Fruit fly (Drosophila melanogaster): ENCODE data around the gene Or98b.

The Or98b gene

DNA sequence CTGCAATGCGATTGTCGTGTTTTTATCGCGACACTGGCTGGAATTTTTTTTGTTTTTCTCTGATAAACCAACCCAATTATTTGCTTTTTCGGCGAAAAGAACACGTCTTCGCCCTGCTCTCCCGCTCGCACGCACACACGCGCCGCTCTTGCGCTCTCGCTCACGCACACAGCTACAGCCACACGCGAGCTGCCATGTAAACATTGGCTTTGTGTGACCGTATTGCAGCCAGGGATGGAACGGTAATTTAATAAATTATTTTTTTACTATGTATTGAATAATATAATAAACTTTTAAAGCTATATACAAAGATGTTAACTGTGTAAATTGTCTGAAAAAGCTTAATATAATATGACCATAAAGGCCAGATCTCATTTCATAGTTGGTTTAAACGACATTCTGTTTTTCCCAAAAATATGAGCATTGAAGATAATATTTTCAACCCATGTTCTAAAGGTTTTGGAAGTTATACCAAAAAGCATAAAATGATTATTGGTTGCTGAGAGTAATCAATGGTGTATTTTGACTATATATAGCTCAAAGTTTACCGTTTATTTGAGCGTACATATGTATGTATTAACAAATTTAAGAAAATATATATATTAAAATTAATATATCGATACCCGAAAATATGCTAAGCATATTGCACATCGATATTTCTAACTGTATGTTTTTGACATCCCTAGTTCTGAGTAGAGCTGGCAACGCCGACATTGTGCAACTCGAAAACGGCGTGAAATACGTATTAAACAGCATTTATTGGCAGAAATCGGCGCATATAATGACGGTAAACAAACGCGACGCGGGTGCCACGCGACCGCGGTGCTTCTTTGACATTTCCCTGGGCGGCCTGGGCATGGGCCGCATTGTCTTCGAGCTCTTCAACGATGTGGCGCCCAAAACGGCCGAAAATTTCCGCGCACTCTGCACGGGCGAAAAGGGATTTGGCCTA is 12.1 kb upstream of the Or98b start, which contains the start of the genes Gfat2 and Moca-cyp (continued):
- TF ChIP-seq CG11695 (GFP tag; IDR thresholded peaks at IDR 0.05), result no peak; the same call in 2 of the 3 replicates
- no peak for TF ChIP-seq run (tag; optimal IDR thresholded peaks at IDR 0.05)
- peak; percentile 70; the same call in 1 of the 2 replicates for TF ChIP-seq CG31441 (GFP tag; IDR thresholded peaks at IDR 0.05)
- peak; percentile 22 for TF ChIP-seq dm (GFP tag; optimal IDR thresholded peaks at IDR 0.05)
- peak; percentile 51 for TF ChIP-seq unpg (GFP tag; optimal IDR thresholded peaks at IDR 0.05)
- no peak for TF ChIP-seq fd64A (GFP tag; optimal IDR thresholded peaks at IDR 0.05)
- TF ChIP-seq croc (GFP tag; conservative IDR thresholded peaks at IDR 0.05), result peak; percentile 35; the same call in 1 of the 3 replicates
- peak; percentile 40 for TF ChIP-seq gsb-n (tag; optimal IDR thresholded peaks at IDR 0.05)
- TF ChIP-seq CG13123 (GFP tag; optimal IDR thresholded peaks at IDR 0.05), result no peak
- TF ChIP-seq tgo (GFP tag; IDR thresholded peaks at IDR 0.05), result peak; percentile 61
- TF ChIP-seq CG12769 (tag; optimal IDR thresholded peaks at IDR 0.05), result no peak
- peak; percentile 52 for TF ChIP-seq Mad (GFP tag; optimal IDR thresholded peaks at IDR 0.05)
- TF ChIP-seq Atf-2 (GFP tag; optimal IDR thresholded peaks at IDR 0.05), result no peak
- no peak for TF ChIP-seq disco-r (GFP tag; optimal IDR thresholded peaks at IDR 0.05)
- peak; percentile 33 for TF ChIP-seq bigmax (GFP tag; optimal IDR thresholded peaks at IDR 0.05)
- no peak for TF ChIP-seq org-1 (GFP tag; optimal IDR thresholded peaks at IDR 0.05)
- TF ChIP-seq gcm (GFP tag; optimal IDR thresholded peaks at IDR 0.05), result peak; percentile 23
- TF ChIP-seq Lpt (GFP tag; optimal IDR thresholded peaks at IDR 0.05), result no peak
- no peak for TF ChIP-seq z (GFP tag; IDR thresholded peaks at IDR 0.05)
- no peak for TF ChIP-seq kay (GFP tag; optimal IDR thresholded peaks at IDR 0.05)
- no peak for TF ChIP-seq tup (GFP tag; optimal IDR thresholded peaks at IDR 0.05)
- no peak for TF ChIP-seq CG31365 (tag; optimal IDR thresholded peaks at IDR 0.05)
- TF ChIP-seq HLH54F (GFP tag; optimal IDR thresholded peaks at IDR 0.05), result peak; percentile 8
- TF ChIP-seq CG11456 (GFP tag; IDR thresholded peaks at IDR 0.05), result peak; percentile 74; the same call in 2 of the 3 replicates
- TF ChIP-seq CG3995 (GFP tag; optimal IDR thresholded peaks at IDR 0.05), result no peak
- no peak for TF ChIP-seq corto (GFP tag; optimal IDR thresholded peaks at IDR 0.05)
- peak; percentile 33 for TF ChIP-seq CG12155 (GFP tag; optimal IDR thresholded peaks at IDR 0.05)
- peak; percentile 55; the same call in 1 of the 2 replicates for TF ChIP-seq onecut (GFP tag; IDR thresholded peaks at IDR 0.05)
- TF ChIP-seq CG8944 (GFP tag; optimal IDR thresholded peaks at IDR 0.05), result no peak
- peak; percentile 45; the same call in 1 of the 2 replicates for TF ChIP-seq sna (GFP tag; IDR thresholded peaks at IDR 0.05; ENCODE audit: partially characterized antibody)
- no peak for TF ChIP-seq CG4282 (GFP tag; optimal IDR thresholded peaks at IDR 0.05)
- TF ChIP-seq chif (GFP tag; optimal IDR thresholded peaks at IDR 0.05), result no peak
- 0 out of 2 replicates have a peak, but pooled peaks have one; percentile 25 for TF ChIP-seq dati (GFP tag; IDR thresholded peaks at IDR 0.05)
- 0 out of 2 replicates have a peak, but pooled peaks have one; percentile 56 for TF ChIP-seq CG42726 (GFP tag; IDR thresholded peaks at IDR 0.05; ENCODE audit: partially characterized antibody)
- peak; percentile 80 for TF ChIP-seq CG8924 (tag; optimal IDR thresholded peaks at IDR 0.05)
- TF ChIP-seq kni (GFP tag; optimal IDR thresholded peaks at IDR 0.05), result peak; percentile 42
- TF ChIP-seq fru (optimal IDR thresholded peaks at IDR 0.05), result no peak
- peak; percentile 43; the same call in 1 of the 2 replicates for TF ChIP-seq cas (GFP tag; IDR thresholded peaks at IDR 0.05)
- peak; percentile 52 for TF ChIP-seq twi (tag; optimal IDR thresholded peaks at IDR 0.05)
- peak; percentile 25 for TF ChIP-seq bab2 (GFP tag; optimal IDR thresholded peaks at IDR 0.05)
- TF ChIP-seq ase (GFP tag; IDR thresholded peaks at IDR 0.05), result no peak
- TF ChIP-seq fd96Cb (tag; optimal IDR thresholded peaks at IDR 0.05), result peak; percentile 49
- TF ChIP-seq sd (tag; optimal IDR thresholded peaks at IDR 0.05), result peak; percentile 81
- peak; percentile 38 for TF ChIP-seq scrt (GFP tag; optimal IDR thresholded peaks at IDR 0.05)
- no peak for TF ChIP-seq ro (GFP tag; IDR thresholded peaks at IDR 0.05)
- peak; percentile 65 for TF ChIP-seq Fer2 (tag; optimal IDR thresholded peaks at IDR 0.05)
- TF ChIP-seq CG1603 (tag; optimal IDR thresholded peaks at IDR 0.05), result peak; percentile 7
- peak; percentile 14 for TF ChIP-seq CG3407 (GFP tag; optimal IDR thresholded peaks at IDR 0.05)
